Worm (Caenorhabditis elegans): ENCODE measurements around the gene F57F4.2.

DNA sequence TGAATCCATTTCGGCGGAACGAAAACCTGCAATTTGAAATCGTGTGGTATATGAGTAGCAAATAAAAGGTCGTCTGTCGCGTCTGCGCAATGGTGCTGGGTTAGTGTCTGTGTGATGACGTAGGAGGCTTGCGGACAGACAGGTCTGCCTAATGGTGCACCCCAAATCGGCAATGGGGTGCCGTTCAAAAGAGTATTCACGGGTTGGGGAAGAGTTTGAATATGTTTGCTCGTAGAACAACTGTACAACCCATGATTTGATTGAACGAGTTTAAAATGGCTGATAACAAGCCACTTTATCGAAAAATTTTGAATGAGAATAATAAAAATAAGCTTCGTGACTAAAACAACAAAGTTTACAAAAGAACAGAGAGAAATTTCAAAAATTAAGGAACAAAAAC, 36.4 kb upstream of the F57F4.2 start, which contains the start of gene T05H4.11:
- TF ChIP-seq B0019.2 (GFP tag; conservative IDR thresholded peaks at IDR 0.05) = no peak
- TF ChIP-seq tlf-1 (GFP tag; optimal IDR thresholded peaks at IDR 0.05) = no peak
- TF ChIP-seq lin-40 (tag; optimal IDR thresholded peaks at IDR 0.05) = no peak
